Worm (Caenorhabditis elegans): Measurements from ENCODE around the gene ZC395.4.
A peak's percentile ranks its signal among the peaks of the same experiment; 100 is the strongest.

Gene ZC395.4

DNA sequence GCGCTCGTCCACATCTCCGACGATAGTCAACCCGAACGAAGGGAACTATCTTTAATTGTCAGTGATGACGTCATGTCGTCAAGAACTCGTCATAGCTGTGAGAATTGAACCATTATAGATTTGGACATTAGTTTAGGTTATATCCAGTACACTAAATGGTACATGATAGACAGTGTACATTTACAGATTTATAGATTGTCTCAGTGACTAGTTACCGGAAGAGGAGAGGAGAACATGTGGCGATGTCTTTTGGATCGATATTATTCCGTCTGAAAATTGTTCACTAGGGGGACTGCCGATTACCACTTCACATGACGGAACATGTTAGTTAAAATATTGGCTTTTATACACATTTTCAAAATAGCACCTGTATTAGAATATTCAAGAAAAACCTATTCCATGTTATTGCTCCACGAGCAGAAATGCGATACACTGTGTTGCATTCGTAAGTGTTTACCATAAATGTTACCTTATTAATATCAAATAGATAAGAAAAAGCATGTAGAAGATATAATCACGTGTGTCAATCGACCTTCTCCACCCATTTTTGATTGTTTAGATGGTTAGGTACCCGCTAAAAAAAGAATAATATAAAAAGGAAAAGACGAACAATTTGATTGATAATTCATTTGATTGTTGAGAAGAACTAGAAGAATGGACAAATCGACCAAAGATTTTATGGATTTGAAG is 2.6 kb upstream of the ZC395.4 start, which contains the start of gene ZC395.5:
Gene ZC395.5, plus strand, starts transcription at position 632 of the 690 bp plus-strand sequence.
- TF ChIP-seq mep-1 (tag; optimal IDR thresholded peaks at IDR 0.05) (no peak), blmp-1 (tag; optimal IDR thresholded peaks at IDR 0.05) (no peak), lsy-2 (tag; optimal IDR thresholded peaks at IDR 0.05) (no peak), sptf-1 (tag; optimal IDR thresholded peaks at IDR 0.05) (no peak), zip-8 (tag; optimal IDR thresholded peaks at IDR 0.05) (peak; percentile 11), pha-4 (tag; optimal IDR thresholded peaks at IDR 0.05) (no peak), elt-3 (tag; optimal IDR thresholded peaks at IDR 0.05) (no peak)

DNA sequence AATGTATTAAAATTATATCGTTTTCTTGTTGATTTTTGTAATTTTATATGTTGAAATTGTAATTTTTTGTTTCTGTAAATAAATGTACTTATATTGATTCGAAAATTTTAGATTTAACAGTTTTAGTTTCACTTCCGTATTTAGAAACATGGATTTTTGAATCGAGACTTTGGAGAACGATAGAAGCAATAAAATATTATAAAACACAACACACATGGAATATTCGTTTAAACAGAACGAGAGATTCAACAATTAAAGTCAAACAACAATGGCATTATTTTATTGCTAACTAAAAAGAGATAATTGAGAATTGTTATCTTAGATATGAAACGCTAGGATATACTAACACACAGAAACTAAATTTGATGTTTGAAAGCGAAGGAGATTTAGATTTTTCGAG is 1.4 kb upstream of the ZC395.4 start:
- TF ChIP-seq ceh-39 (tag; optimal IDR thresholded peaks at IDR 0.05) (no peak), mab-5 (tag; optimal IDR thresholded peaks at IDR 0.05) (no peak), hlh-1 (tag; optimal IDR thresholded peaks at IDR 0.05) (no peak), ceh-83 (GFP tag; optimal IDR thresholded peaks at IDR 0.05) (no peak), nhr-2 (tag; optimal IDR thresholded peaks at IDR 0.05) (no peak), elt-3 (tag; optimal IDR thresholded peaks at IDR 0.05) (no peak), nhr-28 (tag; optimal IDR thresholded peaks at IDR 0.05) (no peak), unc-120 (tag; optimal IDR thresholded peaks at IDR 0.05; ENCODE audit: poor library complexity, severe bottlenecking) (no peak), bed-3 (GFP tag; optimal IDR thresholded peaks at IDR 0.05) (no peak), sem-2 (GFP tag; optimal IDR thresholded peaks at IDR 0.05) (no peak), ceh-43 (GFP tag; optimal IDR thresholded peaks at IDR 0.05) (no peak), sptf-1 (tag; optimal IDR thresholded peaks at IDR 0.05) (no peak), mep-1 (tag; optimal IDR thresholded peaks at IDR 0.05) (no peak), lin-32 (GFP tag; optimal IDR thresholded peaks at IDR 0.05) (no peak), ztf-11 (tag; optimal IDR thresholded peaks at IDR 0.05) (no peak), M03D4.4 (tag; optimal IDR thresholded peaks at IDR 0.05) (no peak)

DNA sequence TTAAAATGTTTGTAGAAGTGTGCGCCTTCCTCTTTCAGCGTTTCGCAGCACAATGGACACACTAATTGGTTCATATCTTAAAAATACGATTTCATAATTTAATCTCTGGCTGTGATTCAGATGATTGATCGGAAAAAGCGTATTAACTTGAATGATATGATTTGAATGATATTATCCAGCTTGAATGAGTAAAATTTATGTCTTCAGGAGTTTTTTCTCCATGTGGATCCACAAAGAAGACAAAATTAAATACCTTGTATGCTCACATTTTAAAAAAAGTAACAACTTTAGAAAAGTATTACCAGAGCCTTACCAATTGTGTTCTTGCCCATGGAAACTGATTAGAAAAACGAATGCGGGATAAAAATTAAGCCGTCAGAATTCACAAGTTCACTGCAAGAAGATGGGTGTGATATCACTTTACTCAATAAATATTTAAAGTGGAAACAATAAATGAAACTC is 3.5 kb downstream of the ZC395.4 start, which contains the start of gene ztf-8:
Gene ztf-8, minus strand, starts transcription at position 76 of the 462 bp plus-strand sequence.
- TF ChIP-seq ces-1 (GFP tag; optimal IDR thresholded peaks at IDR 0.05), result peak; percentile 3
- no peak for TF ChIP-seq elt-3 (tag; optimal IDR thresholded peaks at IDR 0.05)

DNA sequence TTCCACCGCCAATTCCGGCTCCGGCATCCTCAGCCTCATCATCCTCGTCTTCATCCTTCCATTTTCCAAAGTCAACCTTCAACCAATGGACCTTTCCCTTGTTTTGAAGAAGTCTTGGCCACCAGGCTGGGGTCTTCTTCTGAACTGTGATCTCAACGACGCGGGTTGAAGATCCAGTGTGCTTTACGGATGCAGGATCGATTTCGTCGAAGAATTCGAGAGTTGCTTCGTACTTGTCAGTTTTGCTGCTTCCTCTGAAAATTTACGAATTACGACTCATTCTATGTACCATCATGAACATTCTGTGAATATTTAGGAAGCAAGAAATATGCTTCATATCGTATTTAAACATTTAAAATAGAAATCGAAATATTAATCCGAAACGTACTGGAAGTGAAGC is 4.3 kb downstream of the ZC395.4 start:
- TF ChIP-seq ceh-43 (GFP tag; optimal IDR thresholded peaks at IDR 0.05) (no peak), nhr-2 (tag; optimal IDR thresholded peaks at IDR 0.05) (no peak), elt-1 (tag; optimal IDR thresholded peaks at IDR 0.05; ENCODE audit: borderline replicate concordance, insufficient read depth) (no peak), cnd-1 (tag; optimal IDR thresholded peaks at IDR 0.05) (no peak), mab-5 (tag; optimal IDR thresholded peaks at IDR 0.05) (no peak), mls-2 (tag; optimal IDR thresholded peaks at IDR 0.05) (no peak), mep-1 (tag; optimal IDR thresholded peaks at IDR 0.05) (no peak), nhr-28 (tag; optimal IDR thresholded peaks at IDR 0.05) (no peak), elt-3 (tag; optimal IDR thresholded peaks at IDR 0.05) (no peak)

DNA sequence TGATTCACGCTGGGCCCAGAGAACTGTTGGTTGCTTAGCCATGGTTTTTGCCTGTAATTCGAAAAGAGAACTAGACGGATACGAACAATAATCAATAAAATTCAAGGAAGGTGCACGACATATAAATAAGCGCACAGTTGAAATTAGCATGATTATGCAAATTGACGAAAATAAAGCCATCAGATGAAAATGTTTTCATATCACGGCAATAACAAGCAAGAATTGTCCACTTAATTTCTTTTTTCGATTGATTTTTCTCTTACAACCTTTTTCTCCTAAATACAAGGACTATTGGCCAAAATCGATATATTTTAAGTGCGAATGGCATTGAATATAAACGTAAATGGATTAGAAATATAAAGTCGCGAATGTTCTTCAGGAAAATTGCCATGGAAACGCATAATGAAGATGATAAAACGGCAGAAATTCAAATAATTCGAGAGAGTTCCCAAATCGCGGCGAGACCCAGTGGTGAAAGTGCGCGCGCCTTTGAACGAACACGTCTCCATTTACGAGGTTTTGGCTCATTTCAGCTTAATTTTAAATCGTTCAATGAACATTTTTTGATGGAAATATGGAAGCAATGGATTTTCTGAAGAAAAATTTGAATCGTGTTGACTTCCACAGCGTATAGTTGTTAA is 4.9 kb downstream of the ZC395.4 start, which contains the start of the genes daf-41 and toc-1:
Gene daf-41, minus strand, starts transcription at position 51 of the 641 bp plus-strand sequence.
Gene toc-1, plus strand, starts transcription at position 537 of the 641 bp plus-strand sequence.
- TF ChIP-seq unc-120 (tag; optimal IDR thresholded peaks at IDR 0.05; ENCODE audit: poor library complexity, severe bottlenecking), result peak; percentile 56
- no peak for TF ChIP-seq lin-32 (GFP tag; optimal IDR thresholded peaks at IDR 0.05)
- no peak for TF ChIP-seq cnd-1 (tag; optimal IDR thresholded peaks at IDR 0.05)
- TF ChIP-seq ceh-43 (GFP tag; optimal IDR thresholded peaks at IDR 0.05), result no peak
- no peak for TF ChIP-seq unc-39 (tag; optimal IDR thresholded peaks at IDR 0.05)
- no peak for TF ChIP-seq nhr-76 (tag; optimal IDR thresholded peaks at IDR 0.05)
- TF ChIP-seq flh-1 (GFP tag; optimal IDR thresholded peaks at IDR 0.05), result no peak
- TF ChIP-seq nhr-237 (tag; optimal IDR thresholded peaks at IDR 0.05), result peak; percentile 24
- TF ChIP-seq drap-1 (GFP tag; optimal IDR thresholded peaks at IDR 0.05), result no peak
- peak; percentile 64 for TF ChIP-seq mep-1 (tag; optimal IDR thresholded peaks at IDR 0.05)
- peak; percentile 72 for TF ChIP-seq ces-1 (GFP tag; optimal IDR thresholded peaks at IDR 0.05)
- no peak for TF ChIP-seq lin-13 (tag; optimal IDR thresholded peaks at IDR 0.05)
- TF ChIP-seq mls-2 (tag; optimal IDR thresholded peaks at IDR 0.05), result peak; percentile 55

Measured in whole organism, mixed stage, embryonic.